Fruit fly (Drosophila melanogaster): ENCODE results near the gene Tango14.

The Tango14 gene

DNA sequence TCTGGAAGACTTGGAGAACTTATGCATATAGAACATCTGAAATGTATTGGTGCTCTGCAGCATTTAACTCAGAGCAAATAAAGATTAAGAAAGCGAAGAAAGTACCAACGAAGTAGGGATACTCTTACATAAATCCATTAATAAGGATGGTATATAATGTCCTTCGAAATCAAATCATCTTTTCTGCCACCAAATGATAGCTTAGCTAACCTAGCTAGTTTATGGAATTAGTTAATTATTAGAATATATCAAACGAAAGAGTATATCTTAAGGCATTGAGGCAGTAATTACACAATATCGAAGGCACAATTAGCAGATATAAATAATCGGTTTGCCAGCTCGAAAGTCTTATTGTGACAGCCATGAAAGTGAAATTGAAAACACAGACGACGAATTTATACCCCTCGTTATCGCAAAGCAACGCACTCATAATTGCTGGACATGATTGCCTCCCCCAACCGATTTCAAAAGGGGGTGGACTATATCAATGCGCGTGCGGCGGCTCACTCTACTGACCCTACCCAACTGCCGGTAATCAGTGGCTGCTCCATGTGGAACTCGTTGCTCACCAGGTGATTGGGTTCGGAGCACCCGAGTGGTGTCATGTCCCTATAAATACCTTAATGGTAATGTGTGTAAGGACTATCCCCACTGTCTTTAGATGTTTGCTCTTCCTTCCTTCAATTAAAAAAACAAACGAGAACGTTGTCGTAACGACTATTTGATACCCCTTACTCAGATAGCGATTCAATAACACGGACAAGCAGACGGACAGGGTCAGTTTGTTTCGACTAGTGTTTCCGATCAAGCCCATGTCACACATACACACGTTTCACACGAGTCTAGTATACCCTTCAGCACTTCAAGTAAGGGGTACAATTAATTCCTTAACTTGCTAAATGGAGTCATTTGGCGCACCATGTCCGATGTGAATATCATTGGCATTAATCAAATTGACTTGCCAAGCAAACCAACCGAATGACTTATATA, 13.8 kb upstream of the Tango14 start (continued):
- TF ChIP-seq CG14441 (GFP tag; IDR thresholded peaks at IDR 0.05): no peak
- no peak for TF ChIP-seq ash1 (GFP tag; optimal IDR thresholded peaks at IDR 0.05)
- TF ChIP-seq CHES-1-like (GFP tag; optimal IDR thresholded peaks at IDR 0.05): peak; percentile 21
- peak; percentile 46 for TF ChIP-seq fd96Cb (tag; optimal IDR thresholded peaks at IDR 0.05)
- TF ChIP-seq CG5245 (GFP tag; optimal IDR thresholded peaks at IDR 0.05): no peak
- TF ChIP-seq CG14710 (tag; optimal IDR thresholded peaks at IDR 0.05): peak; percentile 38
- peak; percentile 31 for TF ChIP-seq CG18619 (GFP tag; optimal IDR thresholded peaks at IDR 0.05)
- peak; percentile 58 for TF ChIP-seq CG8388 (GFP tag; optimal IDR thresholded peaks at IDR 0.05)
- no peak for TF ChIP-seq tll (GFP tag; optimal IDR thresholded peaks at IDR 0.05)
- TF ChIP-seq Fer2 (tag; optimal IDR thresholded peaks at IDR 0.05): no peak
- TF ChIP-seq gro (GFP tag; optimal IDR thresholded peaks at IDR 0.05): peak; percentile 38
- TF ChIP-seq CG12659 (GFP tag; optimal IDR thresholded peaks at IDR 0.05): peak; percentile 23
- TF ChIP-seq nau (GFP tag; optimal IDR thresholded peaks at IDR 0.05): no peak
- no peak for TF ChIP-seq inv (GFP tag; IDR thresholded peaks at IDR 0.05; ENCODE audit: partially characterized antibody)
- TF ChIP-seq pho (GFP tag; optimal IDR thresholded peaks at IDR 0.05): peak; percentile 18
- no peak for TF ChIP-seq usp (GFP tag; optimal IDR thresholded peaks at IDR 0.05)
- TF ChIP-seq Gug (GFP tag; IDR thresholded peaks at IDR 0.05): peak; percentile 19; the same call in 1 of the 4 replicates
- no peak for TF ChIP-seq h (optimal IDR thresholded peaks at IDR 0.05)
- no peak for TF ChIP-seq CG11504 (tag; optimal IDR thresholded peaks at IDR 0.05)
- TF ChIP-seq CG12071 (GFP tag; optimal IDR thresholded peaks at IDR 0.05): peak; percentile 65
- peak; percentile 35; the same call in 1 of the 2 replicates for TF ChIP-seq esg (GFP tag; conservative IDR thresholded peaks at IDR 0.05)
- TF ChIP-seq Gsc (GFP tag; IDR thresholded peaks at IDR 0.05): no peak
- no peak for TF ChIP-seq pzg (GFP tag; optimal IDR thresholded peaks at IDR 0.05)
- no peak for TF ChIP-seq CG33213 (GFP tag; optimal IDR thresholded peaks at IDR 0.05)
- TF ChIP-seq CG6791 (GFP tag; IDR thresholded peaks at IDR 0.05; ENCODE audit: partially characterized antibody): no peak
- no peak for TF ChIP-seq sd (tag; optimal IDR thresholded peaks at IDR 0.05)
- no peak for TF ChIP-seq CG2116 (GFP tag; optimal IDR thresholded peaks at IDR 0.05)
- peak; percentile 16; the same call in 1 of the 3 replicates for TF ChIP-seq Aef1 (GFP tag; IDR thresholded peaks at IDR 0.05)
- TF ChIP-seq dmrt99B (tag; optimal IDR thresholded peaks at IDR 0.05): peak; percentile 73
- TF ChIP-seq lbe (GFP tag; optimal IDR thresholded peaks at IDR 0.05): peak; percentile 91
- no peak for TF ChIP-seq CG8478 (optimal IDR thresholded peaks at IDR 0.05)
- TF ChIP-seq CG32532 (GFP tag; IDR thresholded peaks at IDR 0.05): 0 out of 2 replicates have a peak, but pooled peaks have one; percentile 18

DNA sequence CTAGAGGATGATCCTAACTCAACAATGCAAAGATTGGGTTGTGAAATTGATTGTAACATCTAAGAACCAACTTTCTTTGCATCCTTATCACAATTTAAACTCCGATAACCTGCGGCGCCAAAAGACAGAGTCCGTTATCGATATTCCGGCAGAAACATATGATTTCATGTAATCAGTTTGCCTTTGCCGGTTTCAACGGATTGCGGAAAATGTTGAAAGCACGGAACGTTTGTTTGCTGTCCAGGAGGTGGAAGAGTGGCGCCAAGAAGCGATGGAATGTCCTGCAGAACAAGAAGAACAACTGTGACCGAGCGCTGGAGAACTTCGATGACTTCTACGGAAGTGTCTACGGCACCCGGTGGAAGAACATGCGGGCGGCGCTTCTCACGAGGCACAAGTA, 10.8 kb upstream of the Tango14 start:
- TF ChIP-seq Sry-β (GFP tag; optimal IDR thresholded peaks at IDR 0.05) (no peak), fd3F (GFP tag; optimal IDR thresholded peaks at IDR 0.05) (no peak), CG12744 (GFP tag; optimal IDR thresholded peaks at IDR 0.05) (no peak), chif (GFP tag; optimal IDR thresholded peaks at IDR 0.05) (no peak), CG13287 (GFP tag; IDR thresholded peaks at IDR 0.05; ENCODE audit: partially characterized antibody) (peak; percentile 78), gcm (GFP tag; optimal IDR thresholded peaks at IDR 0.05) (peak; percentile 88), Sry-δ (GFP tag; optimal IDR thresholded peaks at IDR 0.05) (peak; percentile 33), bowl (GFP tag; IDR thresholded peaks at IDR 0.05) (no peak), Nf-YC (tag; optimal IDR thresholded peaks at IDR 0.05) (no peak), BEAF-32 (GFP tag; optimal IDR thresholded peaks at IDR 0.05) (peak; percentile 47), sens (GFP tag) (peak; percentile 16), Scr (GFP tag; IDR thresholded peaks at IDR 0.05; ENCODE audit: partially characterized antibody) (peak; percentile 58), knrl (GFP tag; IDR thresholded peaks at IDR 0.05; ENCODE audit: partially characterized antibody) (0 out of 3 replicates have a peak, but pooled peaks have one; percentile 8), crp (GFP tag; optimal IDR thresholded peaks at IDR 0.05) (peak in 1 of 2 experiments; percentile 83), Pdp1 (GFP tag; optimal IDR thresholded peaks at IDR 0.05) (peak in 1 of 2 experiments; percentile 69), prd (optimal IDR thresholded peaks at IDR 0.05) (no peak), prd (GFP tag; IDR thresholded peaks at IDR 0.05) (no peak)
